Worm (Caenorhabditis elegans) whole organism, mixed stage, embryonic: ENCODE data around the gene rad-54.L2.

ENCODE experiments used
- hlh-1 ChIP-seq: fragments of 150-350 bp; optimal IDR thresholded peaks from 2 replicates; lab custom pipeline; 2014; ENCODE audit warnings: missing biosample characterization, missing genetic modification reagents, missing genetic modification characterization
- lin-13 ChIP-seq: fragments of 150-350 bp; optimal IDR thresholded peaks from 2 replicates; lab custom pipeline; 2014; ENCODE audit warnings: missing biosample characterization, missing genetic modification characterization
- snpc-4 ChIP-seq: fragments of 150-350 bp; optimal IDR thresholded peaks from 2 replicates; lab custom pipeline; 2014; ENCODE audit warnings: missing biosample characterization, missing genetic modification characterization
- unc-62 ChIP-seq: fragments of 150-350 bp; optimal IDR thresholded peaks from 2 replicates; lab custom pipeline; 2014; ENCODE audit warnings: missing biosample characterization, missing genetic modification reagents, missing genetic modification characterization

DNA sequence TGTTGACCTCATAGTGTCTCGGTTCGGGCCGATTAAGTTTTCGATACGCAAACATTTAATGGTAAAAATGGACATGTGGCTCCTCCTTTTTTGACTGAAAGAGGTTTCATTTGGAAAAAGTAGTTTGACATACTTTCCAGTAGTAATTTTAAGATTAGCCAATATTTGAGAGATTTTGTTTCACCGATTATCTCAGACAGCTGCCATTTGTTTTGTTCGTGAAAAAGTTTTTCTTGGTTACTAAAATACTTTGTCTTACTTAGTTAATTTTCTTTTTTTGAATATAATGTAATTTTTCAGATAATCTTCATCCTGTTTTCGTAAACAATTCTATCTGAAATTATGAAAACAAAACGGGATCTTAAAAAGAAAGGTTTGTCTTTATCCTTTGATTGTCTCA is 7.6 kb upstream of the rad-54.L2 start, which contains the start of gene C09G9.5:
- TF ChIP-seq lin-13 (tag; lab: Kevin White, UChicago) (no peak), snpc-4 (no peak), hlh-1 (tag; lab: Kevin White, UChicago) (no peak), unc-62 (GFP tag; lab: Kevin White, UChicago) (no peak)
